Fruit fly (Drosophila melanogaster) whole organism, wandering third instar larva: ENCODE data around the gene CG9799.

Source experiments
- Abd-B ChIP-seq: fragments of >200 bp; optimal IDR thresholded peaks from 2 replicates; lab custom pipeline; 2017; ENCODE audit warnings: missing biosample characterization, missing genetic modification characterization
- CG9705 ChIP-seq: fragments of 200-800 bp; sonication (Bioruptor generic); optimal IDR thresholded peaks from 2 replicates; lab custom pipeline; 2018; ENCODE audit warnings: missing biosample characterization, mild to moderate bottlenecking, missing genetic modification characterization
- CrebA ChIP-seq: fragments of 200-800 bp; sonication (Bioruptor generic); optimal IDR thresholded peaks from 2 replicates; lab custom pipeline; 2016; ENCODE audit warnings: missing biosample characterization, mild to moderate bottlenecking, missing genetic modification characterization, borderline replicate concordance
- GATAd ChIP-seq: sonication (Bioruptor generic); optimal IDR thresholded peaks from 2 replicates; lab custom pipeline; 2016; ENCODE audit warnings: missing biosample characterization, missing genetic modification characterization
- HLH106 ChIP-seq: fragments of 200-800 bp; optimal IDR thresholded peaks from 3 replicates; lab custom pipeline; 2019; ENCODE audit warnings: missing biosample characterization, mild to moderate bottlenecking, missing genetic modification characterization, moderate library complexity
- Hnf4 ChIP-seq: fragments of 200-800 bp; sonication (Bioruptor generic); optimal IDR thresholded peaks from 2 replicates; lab custom pipeline; 2016; ENCODE audit warnings: missing biosample characterization, mild to moderate bottlenecking, missing genetic modification characterization
- Hr78 ChIP-seq: fragments of >200 bp; optimal IDR thresholded peaks from 2 replicates; lab custom pipeline; 2017; ENCODE audit warnings: missing biosample characterization, missing genetic modification characterization
- Hr83 ChIP-seq: fragments of 200-300 bp; sonication (Bioruptor generic); optimal IDR thresholded peaks from 2 replicates; lab custom pipeline; 2016; ENCODE audit warnings: missing biosample characterization, mild to moderate bottlenecking, missing genetic modification characterization, moderate library complexity; ENCODE audit not compliant: poor library complexity, severe bottlenecking
- Jra ChIP-seq: sonication (Bioruptor generic); optimal IDR thresholded peaks from 2 replicates; lab custom pipeline; 2016; ENCODE audit warnings: missing biosample characterization, missing genetic modification characterization
- Mio ChIP-seq: sonication (Bioruptor generic); optimal IDR thresholded peaks from 2 replicates; lab custom pipeline; 2016; ENCODE audit warnings: missing biosample characterization, missing genetic modification characterization
- N ChIP-seq: fragments of >200 bp; optimal IDR thresholded peaks from 2 replicates; lab custom pipeline; 2018; ENCODE audit warnings: missing biosample characterization, missing external identifiers, missing genetic modification characterization
- OdsH ChIP-seq: fragments of 200-800 bp; sonication (Bioruptor generic); optimal IDR thresholded peaks from 2 replicates; lab custom pipeline; 2016; ENCODE audit warnings: missing biosample characterization, mild to moderate bottlenecking, missing genetic modification characterization
- Rel ChIP-seq, 2 experiments: fragments of 200-800 bp; sonication (Bioruptor generic) in 1 of 2; optimal IDR thresholded peaks; 2 replicates in 1 of 2; 3 replicates in 1 of 2; lab custom pipeline; 2016 to 2019; ENCODE audit warnings: mild to moderate bottlenecking in 2 of 2, missing biosample characterization in 2 of 2, missing genetic modification characterization in 2 of 2, moderate library complexity in 1 of 2
- Sp1 ChIP-seq: fragments of 200-800 bp; sonication (Bioruptor generic); optimal IDR thresholded peaks from 3 replicates; lab custom pipeline; 2019; ENCODE audit warnings: missing biosample characterization, mild to moderate bottlenecking, missing genetic modification characterization, moderate library complexity
- Vsx2 ChIP-seq: fragments of 200-300, 225-300 bp; sonication (Bioruptor generic); optimal IDR thresholded peaks from 2 replicates; lab custom pipeline; 2018; ENCODE audit warnings: missing biosample characterization, missing genetic modification characterization; ENCODE audit not compliant: partially characterized antibody
- br ChIP-seq: fragments of 200-800 bp; sonication (Bioruptor generic); optimal IDR thresholded peaks from 2 replicates; lab custom pipeline; 2016; ENCODE audit warnings: missing biosample characterization, missing genetic modification characterization
- brk ChIP-seq: fragments of 200-800 bp; sonication (Bioruptor generic); optimal IDR thresholded peaks from 2 replicates; lab custom pipeline; 2016; ENCODE audit warnings: missing biosample characterization, mild to moderate bottlenecking, missing genetic modification characterization
- dl ChIP-seq, 2 experiments: fragments of 175-275, 200-275 bp in 1 of 2; fragments of 200-275 bp in 1 of 2; sonication (Bioruptor generic); optimal IDR thresholded peaks; lab custom pipeline; 2018; ENCODE audit warnings: mild to moderate bottlenecking in 2 of 2, missing biosample characterization in 2 of 2, missing genetic modification characterization in 2 of 2, moderate library complexity in 2 of 2; ENCODE audit not compliant: partially characterized antibody in 2 of 2, insufficient read depth in 1 of 2
- dsf ChIP-seq: sonication (Bioruptor generic); optimal IDR thresholded peaks from 2 replicates; lab custom pipeline; 2016; ENCODE audit warnings: missing biosample characterization, missing genetic modification characterization, borderline replicate concordance
- ey ChIP-seq: fragments of 200-800 bp; sonication (Bioruptor generic); optimal IDR thresholded peaks from 2 replicates; lab custom pipeline; 2016; ENCODE audit warnings: missing biosample characterization, missing genetic modification characterization
- fru ChIP-seq: fragments of 200-800 bp; sonication (Bioruptor generic); optimal IDR thresholded peaks from 3 replicates; lab custom pipeline; 2016; ENCODE audit warnings: missing biosample characterization, mild to moderate bottlenecking, missing genetic modification characterization
- h ChIP-seq: fragments of 200-800 bp; sonication (Bioruptor generic); optimal IDR thresholded peaks from 3 replicates; lab custom pipeline; 2016; ENCODE audit warnings: missing biosample characterization, mild to moderate bottlenecking, missing genetic modification characterization
- lola ChIP-seq: fragments of >200 bp; optimal IDR thresholded peaks from 2 replicates; lab custom pipeline; 2017; ENCODE audit warnings: missing biosample characterization, missing genetic modification characterization
- pan ChIP-seq: fragments of >200 bp; optimal IDR thresholded peaks from 2 replicates; lab custom pipeline; 2017
- rgr ChIP-seq: fragments of 200-800 bp; sonication (Bioruptor generic); optimal IDR thresholded peaks from 3 replicates; lab custom pipeline; 2016; ENCODE audit warnings: missing biosample characterization, mild to moderate bottlenecking, missing genetic modification characterization
- sage ChIP-seq: fragments of 200-800 bp; sonication (Bioruptor generic); optimal IDR thresholded peaks from 2 replicates; lab custom pipeline; 2016; ENCODE audit warnings: missing biosample characterization, mild to moderate bottlenecking, missing genetic modification characterization
- tai ChIP-seq: sonication (Bioruptor generic); optimal IDR thresholded peaks from 2 replicates; lab custom pipeline; 2016; ENCODE audit warnings: missing biosample characterization, missing genetic modification characterization
- usp ChIP-seq: fragments of >200 bp; optimal IDR thresholded peaks from 2 replicates; lab custom pipeline; 2017; ENCODE audit warnings: missing biosample characterization, missing genetic modification characterization
- woc ChIP-seq: sonication (Bioruptor generic); optimal IDR thresholded peaks from 2 replicates; lab custom pipeline; 2016; ENCODE audit warnings: missing biosample characterization, mild to moderate bottlenecking, missing genetic modification characterization

Gene CG9799

DNA sequence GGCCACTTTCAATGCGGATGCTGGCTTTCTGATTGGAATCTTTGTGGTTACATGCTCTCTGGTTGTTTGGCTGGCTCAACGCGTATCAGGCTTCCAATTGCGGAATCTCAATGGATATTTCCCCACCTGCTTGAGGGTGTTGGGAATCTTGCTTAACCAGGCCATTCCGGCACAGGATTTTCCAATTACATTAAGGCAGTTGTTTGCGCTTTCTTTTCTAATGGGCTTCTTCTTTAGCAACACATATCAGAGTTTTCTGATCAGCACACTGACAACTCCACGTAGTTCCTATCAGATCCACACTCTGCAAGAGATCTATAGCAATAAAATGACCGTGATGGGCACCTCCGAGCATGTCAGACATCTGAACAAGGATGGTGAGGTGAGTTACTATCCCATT, 33.7 kb upstream of the CG9799 start:
- no peak for TF ChIP-seq Rel (GFP tag; optimal IDR thresholded peaks at IDR 0.05; lab: Kevin White, UChicago)
- TF ChIP-seq Rel (tag; optimal IDR thresholded peaks at IDR 0.05; lab: Kevin White, UChicago) = no peak
- no peak for TF ChIP-seq usp
- TF ChIP-seq GATAd (GFP tag; lab: Kevin White, UChicago) = no peak
- no peak for TF ChIP-seq fru (GFP tag; lab: Kevin White, UChicago)
- TF ChIP-seq brk (GFP tag; lab: Kevin White, UChicago) = no peak
- TF ChIP-seq Jra (GFP tag; lab: Kevin White, UChicago) = no peak
- TF ChIP-seq HLH106 = no peak
- TF ChIP-seq lola (GFP tag; lab: Kevin White, UChicago) = no peak
- no peak for TF ChIP-seq Hr78 (GFP tag; lab: Kevin White, UChicago)
- TF ChIP-seq N = no peak
- no peak for TF ChIP-seq tai (GFP tag; lab: Kevin White, UChicago)
- TF ChIP-seq Mio (GFP tag; lab: Kevin White, UChicago) = no peak
- no peak for TF ChIP-seq sage (GFP tag; lab: Kevin White, UChicago)
- no peak for TF ChIP-seq Hnf4
- TF ChIP-seq Vsx2 (GFP tag; lab: Kevin White, UChicago) = no peak
- no peak for TF ChIP-seq rgr (GFP tag; lab: Kevin White, UChicago)
- no peak for TF ChIP-seq br (GFP tag; lab: Kevin White, UChicago)
- TF ChIP-seq dsf (GFP tag; lab: Kevin White, UChicago) = no peak

DNA sequence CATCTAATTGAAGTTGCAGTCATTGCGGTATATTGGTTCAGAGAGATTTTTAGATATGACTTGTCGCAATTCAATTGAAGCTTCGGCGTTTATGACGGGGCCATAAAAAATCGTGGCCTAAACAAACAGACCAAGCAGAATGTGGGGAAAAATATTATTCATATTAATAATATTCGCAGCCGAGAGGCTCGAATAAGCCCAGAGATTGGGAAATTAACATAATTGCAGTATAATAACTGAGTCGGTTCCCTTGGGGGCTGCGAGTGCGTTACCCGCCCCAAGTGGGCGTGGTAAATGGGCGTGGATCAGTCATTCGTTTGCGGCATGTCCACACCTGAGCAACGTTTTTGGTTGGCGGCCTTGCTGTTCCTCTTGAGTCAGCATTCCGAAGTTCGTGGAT, 31.5 kb upstream of the CG9799 start, which contains the start of gene Ir87a:
Gene Ir87a (plus strand): TSS at position 301 of the 400 bp plus-strand sequence.
- TF ChIP-seq CrebA (GFP tag; lab: Kevin White, UChicago) (no peak), lola (GFP tag; lab: Kevin White, UChicago) (no peak), dsf (GFP tag; lab: Kevin White, UChicago) (no peak), ey (GFP tag; lab: Kevin White, UChicago) (no peak), Jra (GFP tag; lab: Kevin White, UChicago) (no peak), h (no peak), usp (no peak), pan (lab: Kevin White, UChicago) (no peak), Abd-B (GFP tag; lab: Kevin White, UChicago) (no peak), fru (GFP tag; lab: Kevin White, UChicago) (no peak), Sp1 (no peak)

DNA sequence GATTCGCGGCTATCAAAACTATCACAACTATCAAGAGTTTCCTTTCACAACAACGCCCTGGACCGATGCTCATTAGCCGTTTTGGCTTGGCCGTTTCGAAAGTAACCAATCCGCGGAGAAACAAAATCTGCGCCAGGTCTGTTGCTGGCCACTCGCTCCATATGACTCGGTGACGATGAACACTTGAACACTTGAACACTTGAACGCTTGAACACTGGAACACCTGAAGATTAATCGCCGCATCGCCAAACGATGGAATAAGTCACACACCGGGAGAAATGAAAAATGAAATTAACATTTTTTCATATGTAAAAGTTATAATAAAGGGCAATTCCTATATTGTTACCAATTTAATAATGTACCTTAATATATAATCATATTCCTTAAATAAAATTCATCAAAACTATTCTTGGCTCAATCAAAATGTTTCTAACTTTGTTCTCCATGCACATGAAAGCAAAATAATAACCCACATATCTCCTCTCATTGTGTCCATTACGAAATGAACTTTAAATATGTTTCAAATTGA, 28.6 kb upstream of the CG9799 start:
- TF ChIP-seq HLH106 (no peak), Hr78 (GFP tag; lab: Kevin White, UChicago) (no peak), OdsH (no peak), CG9705 (GFP tag; lab: Kevin White, UChicago) (no peak), dl (GFP tag; optimal IDR thresholded peaks at IDR 0.05; lab: Kevin White, UChicago; ENCODE audit: insufficient read depth in 1 of 2, partially characterized antibody in 2 of 2) (no peak), ey (GFP tag; lab: Kevin White, UChicago) (no peak), br (GFP tag; lab: Kevin White, UChicago) (no peak), Vsx2 (GFP tag; lab: Kevin White, UChicago) (no peak), usp (no peak), CrebA (GFP tag; lab: Kevin White, UChicago) (no peak), N (no peak), fru (GFP tag; lab: Kevin White, UChicago) (no peak)

DNA sequence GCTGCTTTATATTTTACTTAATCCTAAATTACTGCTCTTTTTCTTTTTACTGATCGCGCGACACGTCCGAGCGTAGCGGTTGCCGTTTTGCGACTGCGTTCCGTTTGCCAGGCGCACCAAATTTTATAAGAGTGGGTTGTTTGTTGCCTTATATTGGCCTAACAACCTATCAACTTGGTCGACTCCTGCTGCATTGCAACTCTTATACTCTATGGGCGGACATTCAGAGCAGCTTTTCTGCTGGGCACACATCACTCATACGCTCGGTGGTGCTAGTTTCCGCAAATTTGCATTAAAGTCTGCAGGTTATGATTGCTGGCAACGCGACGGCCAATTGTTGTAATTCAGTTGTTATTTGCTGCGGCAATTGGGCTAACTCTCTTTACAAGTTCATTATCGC, 26.7 kb upstream of the CG9799 start, which contains the start of gene yellow-e:
Gene yellow-e (minus strand): TSS at position 101 of the 400 bp plus-strand sequence.
- TF ChIP-seq lola (GFP tag; lab: Kevin White, UChicago) = no peak

DNA sequence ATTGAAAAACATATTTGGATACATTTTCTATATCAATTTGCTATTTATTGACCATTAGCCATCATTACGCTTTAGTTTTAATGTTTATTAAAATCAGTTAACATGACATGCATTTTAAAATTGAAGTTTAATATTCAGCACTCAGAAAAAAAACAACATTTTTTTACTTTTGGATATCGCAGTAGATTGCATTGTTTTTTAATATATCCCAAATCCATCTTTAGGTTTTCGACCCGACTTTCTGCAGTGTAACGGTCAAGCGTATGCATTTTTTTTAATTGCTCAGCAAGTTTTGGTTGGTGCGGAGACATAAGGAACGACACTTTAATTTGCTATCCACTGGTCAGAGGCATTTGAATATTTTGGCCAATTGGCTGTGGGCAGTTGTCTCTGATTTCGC, 24.2 kb upstream of the CG9799 start:
- TF ChIP-seq Jra (GFP tag; lab: Kevin White, UChicago) = no peak
- TF ChIP-seq h = no peak
- no peak for TF ChIP-seq rgr (GFP tag; lab: Kevin White, UChicago)
- TF ChIP-seq N = no peak
- TF ChIP-seq woc (GFP tag; lab: Kevin White, UChicago) = no peak
- TF ChIP-seq brk (GFP tag; lab: Kevin White, UChicago) = no peak
- TF ChIP-seq dsf (GFP tag; lab: Kevin White, UChicago) = no peak
- no peak for TF ChIP-seq br (GFP tag; lab: Kevin White, UChicago)
- TF ChIP-seq Hr78 (GFP tag; lab: Kevin White, UChicago) = no peak
- TF ChIP-seq Hr83 (GFP tag; lab: Kevin White, UChicago) = no peak
- TF ChIP-seq sage (GFP tag; lab: Kevin White, UChicago) = no peak
- no peak for TF ChIP-seq HLH106
